Worm (Caenorhabditis elegans) whole organism, L1 larva: ENCODE data around the gene srz-66.

Experiments
- ama-1 ChIP-seq: fragments of 150-350 bp; optimal IDR thresholded peaks from 2 replicates; lab custom pipeline; 2014
- ceh-82 ChIP-seq, 3 experiments: fragments of 150-350 bp in 1 of 3; sonication (generic microtip) in 2 of 3; optimal IDR thresholded peaks; 2 replicates each; lab custom pipeline; 2014 to 2017; ENCODE audit warnings: missing biosample characterization in 3 of 3, missing genetic modification characterization in 3 of 3
- egl-27 ChIP-seq, 2 experiments: fragments of 150-350 bp in 1 of 2; sonication (generic microtip); optimal IDR thresholded peaks; 3 replicates each; lab custom pipeline; 2017 to 2018; ENCODE audit warnings: missing biosample characterization in 2 of 2, missing genetic modification characterization in 2 of 2, missing genetic modification reagents in 2 of 2
- ets-5 ChIP-seq: fragments of 200-800 bp; sonication (Bioruptor generic); IDR thresholded peaks from 2 replicates; pipeline ENCODE4 v1.3.6; 2022; ENCODE audit warnings: missing genetic modification characterization, missing compliant biosample characterization
- hpl-2 ChIP-seq: fragments of 150-350 bp; optimal IDR thresholded peaks from 2 replicates; lab custom pipeline; 2014; ENCODE audit warnings: missing biosample characterization, missing genetic modification reagents, missing genetic modification characterization
- nhr-237 ChIP-seq: fragments of 150-350 bp; optimal IDR thresholded peaks from 2 replicates; lab custom pipeline; 2014; ENCODE audit warnings: missing biosample characterization, missing genetic modification characterization
- skn-1 ChIP-seq: fragments of 150-350 bp; optimal IDR thresholded peaks from 2 replicates; lab custom pipeline; 2014; ENCODE audit warnings: missing biosample characterization, missing genetic modification characterization
- sup-37 ChIP-seq: fragments of 200-800 bp; sonication (Bioruptor generic); optimal IDR thresholded peaks from 2 replicates; lab custom pipeline; 2018; ENCODE audit warnings: mild to moderate bottlenecking, missing genetic modification characterization, missing compliant biosample characterization
- unc-86 ChIP-seq: sonication (generic microtip); optimal IDR thresholded peaks from 2 replicates; lab custom pipeline; 2016; ENCODE audit warnings: missing genetic modification characterization, missing compliant biosample characterization

DNA sequence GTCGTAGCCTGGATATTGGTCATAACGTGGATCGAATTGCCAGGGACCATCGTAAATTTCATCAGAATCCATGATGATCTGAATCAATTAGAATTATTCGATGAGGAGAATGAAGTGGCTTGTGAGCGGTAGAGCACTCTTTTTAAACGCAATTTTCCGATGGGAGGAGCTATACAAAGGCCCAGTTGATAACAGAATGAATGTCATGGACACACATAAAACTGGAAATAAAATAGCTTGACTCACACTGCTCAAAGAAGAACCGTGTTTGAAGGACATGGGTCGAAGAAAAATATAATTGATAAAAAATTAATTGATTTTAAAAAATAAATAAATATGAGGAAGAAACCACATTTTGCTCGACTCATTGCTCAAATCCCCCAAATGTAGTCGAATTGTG lies 40.7 kb upstream of the srz-66 start, which contains the start of gene Y68A4A.13:
- TF ChIP-seq hpl-2 (GFP tag; lab: Kevin White, UChicago) = no peak
- TF ChIP-seq egl-27 (tag; optimal IDR thresholded peaks at IDR 0.05; lab: Kevin White, UChicago) = no peak
- no peak for TF ChIP-seq nhr-237 (tag; lab: Kevin White, UChicago)
- TF ChIP-seq unc-86 (tag; lab: Kevin White, UChicago) = no peak
- no peak for TF ChIP-seq skn-1 (tag; lab: Kevin White, UChicago)
- no peak for TF ChIP-seq ceh-82 (tag; optimal IDR thresholded peaks at IDR 0.05; lab: Kevin White, UChicago)
- no peak for TF ChIP-seq sup-37 (GFP tag; lab: Kevin White, UChicago)
- no peak for TF ChIP-seq ets-5 (GFP tag; lab: Robert Waterston, UW)
- no peak for TF ChIP-seq ama-1
